Worm (Caenorhabditis elegans) whole organism, early embryonic: ENCODE data around the gene srsx-14.

Experiments
- B0310.2 ChIP-seq: sonication (generic microtip); optimal IDR thresholded peaks from 2 replicates; lab custom pipeline; 2016; ENCODE audit warnings: mild to moderate bottlenecking, missing genetic modification characterization, missing compliant biosample characterization
- F13C5.2 ChIP-seq: sonication (generic microtip); optimal IDR thresholded peaks from 2 replicates; lab custom pipeline; 2017; ENCODE audit warnings: mild to moderate bottlenecking, missing genetic modification characterization, inconsistent platforms, missing compliant biosample characterization
- aly-1 ChIP-seq: sonication (generic microtip); optimal IDR thresholded peaks from 2 replicates; lab custom pipeline; 2016; ENCODE audit warnings: missing genetic modification characterization, missing compliant biosample characterization
- ama-1 ChIP-seq: fragments of 150-350 bp; optimal IDR thresholded peaks from 2 replicates; lab custom pipeline; 2014
- ceh-13 ChIP-seq: fragments of 200-800 bp; sonication (Bioruptor generic); optimal IDR thresholded peaks from 2 replicates; lab custom pipeline; 2018; ENCODE audit warnings: mild to moderate bottlenecking, missing genetic modification characterization, missing compliant biosample characterization
- ceh-36 ChIP-seq: sonication (generic microtip); optimal IDR thresholded peaks from 2 replicates; lab custom pipeline; 2016; ENCODE audit warnings: missing genetic modification characterization, inconsistent platforms, missing compliant biosample characterization
- ets-7 ChIP-seq: sonication (generic microtip); optimal IDR thresholded peaks from 2 replicates; lab custom pipeline; 2016; ENCODE audit warnings: missing genotype, missing genetic modification characterization, missing compliant biosample characterization
- flt-1 ChIP-seq: fragments of 200-800 bp; sonication (Bioruptor generic); IDR thresholded peaks from 2 replicates; pipeline ENCODE4 v1.3.6; 2022; ENCODE audit warnings: missing genetic modification characterization, missing compliant biosample characterization
- hmbx-1 ChIP-seq: sonication (generic microtip); optimal IDR thresholded peaks from 2 replicates; lab custom pipeline; 2016; ENCODE audit warnings: mild to moderate bottlenecking, missing genetic modification characterization, missing compliant biosample characterization
- hmg-4 ChIP-seq: fragments of 200-800 bp; sonication (Bioruptor generic); optimal IDR thresholded peaks from 2 replicates; lab custom pipeline; 2018; ENCODE audit warnings: mild to moderate bottlenecking, missing genetic modification characterization, missing compliant biosample characterization
- hnd-1 ChIP-seq: sonication (generic microtip); optimal IDR thresholded peaks from 2 replicates; lab custom pipeline; 2016; ENCODE audit warnings: missing genetic modification characterization, missing compliant biosample characterization
- pes-1 ChIP-seq: fragments of 200-800 bp; sonication (Bioruptor generic); IDR thresholded peaks from 2 replicates; pipeline ENCODE4 v1.3.6; 2022; ENCODE audit warnings: missing genetic modification reagents, missing genetic modification characterization, missing compliant biosample characterization
- scrt-1 ChIP-seq: fragments of 200-800 bp; sonication (Bioruptor generic); IDR thresholded peaks from 2 replicates; pipeline ENCODE4 v1.3.6; 2022; ENCODE audit warnings: missing genetic modification characterization, missing compliant biosample characterization
- sea-1 ChIP-seq: fragments of 200-800 bp; sonication (Bioruptor generic); conservative IDR thresholded peaks from 2 replicates; pipeline ENCODE4 v1.3.6; 2022; ENCODE audit warnings: missing genetic modification characterization, missing compliant biosample characterization
- tbx-11 ChIP-seq: fragments of 200-800 bp; sonication (Bioruptor generic); IDR thresholded peaks from 2 replicates; pipeline ENCODE4 v1.3.6; 2022; ENCODE audit warnings: missing genetic modification characterization, missing compliant biosample characterization
- tbx-37 ChIP-seq: fragments of 200-800 bp; sonication (Bioruptor generic); conservative IDR thresholded peaks from 2 replicates; pipeline ENCODE4 v1.3.6; 2022; ENCODE audit warnings: missing genetic modification reagents, missing genetic modification characterization, missing compliant biosample characterization
- tra-4 ChIP-seq: sonication (generic microtip); optimal IDR thresholded peaks from 2 replicates; lab custom pipeline; 2017; ENCODE audit warnings: missing genetic modification characterization, missing compliant biosample characterization

srsx-14 gene

DNA sequence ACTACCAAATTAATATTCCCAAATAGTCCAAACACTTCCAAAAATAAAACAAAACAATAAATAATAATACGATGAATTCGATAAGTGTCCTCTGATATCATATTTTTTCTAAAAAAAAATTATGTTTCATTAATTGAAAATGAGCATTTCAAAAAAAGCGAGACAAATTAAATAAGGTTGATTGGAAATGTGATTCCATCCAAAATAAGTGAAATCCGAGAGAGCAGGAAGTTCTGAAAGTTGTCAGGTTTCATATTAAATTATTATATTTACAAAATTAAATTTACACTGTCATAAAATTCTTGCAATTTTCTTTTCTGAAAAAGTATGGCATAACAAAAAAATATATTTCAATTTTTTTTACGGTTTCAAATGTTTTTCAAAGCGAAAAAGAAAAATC lies at the start of gene srsx-14:
srsx-14 (minus strand) TSS at position 101 of the 400 bp plus-strand sequence.
- TF ChIP-seq hmg-4 (GFP tag; lab: Kevin White, UChicago) (no peak), flt-1 (no peak), ets-7 (no peak), B0310.2 (tag; lab: Kevin White, UChicago) (no peak), F13C5.2 (no peak), hmbx-1 (tag; lab: Kevin White, UChicago) (no peak), tra-4 (no peak), tbx-37 (GFP tag; lab: Robert Waterston, UW) (no peak), ama-1 (lab: Kevin White, UChicago) (no peak), hnd-1 (tag; lab: Kevin White, UChicago) (no peak), pes-1 (GFP tag; lab: Robert Waterston, UW) (no peak), ceh-13 (GFP tag; lab: Kevin White, UChicago) (no peak)

- TF ChIP-seq hnd-1 (tag; lab: Kevin White, UChicago) = no peak
- TF ChIP-seq aly-1 (tag; lab: Kevin White, UChicago) = no peak
- no peak for TF ChIP-seq pes-1 (GFP tag; lab: Robert Waterston, UW)
- no peak for TF ChIP-seq hmg-4 (GFP tag; lab: Kevin White, UChicago)
- no peak for TF ChIP-seq flt-1
- no peak for TF ChIP-seq ama-1 (lab: Kevin White, UChicago)
- TF ChIP-seq ceh-36 (tag; lab: Kevin White, UChicago) = no peak
- no peak for TF ChIP-seq scrt-1 (GFP tag; lab: Robert Waterston, UW)
- TF ChIP-seq ceh-13 (GFP tag; lab: Kevin White, UChicago) = no peak
- no peak for TF ChIP-seq ets-7
- no peak for TF ChIP-seq sea-1
- no peak for TF ChIP-seq tbx-11 (GFP tag; lab: Robert Waterston, UW)
- no peak for TF ChIP-seq tra-4
- TF ChIP-seq hmbx-1 (tag; lab: Kevin White, UChicago) = no peak
- TF ChIP-seq B0310.2 (tag; lab: Kevin White, UChicago) = no peak
- no peak for TF ChIP-seq tbx-37 (GFP tag; lab: Robert Waterston, UW)
- no peak for TF ChIP-seq F13C5.2
Observed at ce11 chrIV:5674435-5674834, 47.5 kb upstream of the srsx-14 start, which contains the start of gene srd-5. Gene srd-5 (minus strand): TSS chrIV:5674535.

ce11 chrIV:5671325-5671724 lies 44.4 kb upstream of the srsx-14 start:
- TF ChIP-seq F13C5.2 (no peak), tbx-11 (GFP tag; lab: Robert Waterston, UW) (no peak), scrt-1 (GFP tag; lab: Robert Waterston, UW) (no peak), ceh-13 (GFP tag; lab: Kevin White, UChicago) (no peak), pes-1 (GFP tag; lab: Robert Waterston, UW) (no peak), B0310.2 (tag; lab: Kevin White, UChicago) (no peak), aly-1 (tag; lab: Kevin White, UChicago) (no peak), ets-7 (no peak), hmg-4 (GFP tag; lab: Kevin White, UChicago) (no peak), ceh-36 (tag; lab: Kevin White, UChicago) (no peak), hnd-1 (tag; lab: Kevin White, UChicago) (no peak), tbx-37 (GFP tag; lab: Robert Waterston, UW) (no peak), ama-1 (lab: Kevin White, UChicago) (no peak), sea-1 (no peak)

DNA sequence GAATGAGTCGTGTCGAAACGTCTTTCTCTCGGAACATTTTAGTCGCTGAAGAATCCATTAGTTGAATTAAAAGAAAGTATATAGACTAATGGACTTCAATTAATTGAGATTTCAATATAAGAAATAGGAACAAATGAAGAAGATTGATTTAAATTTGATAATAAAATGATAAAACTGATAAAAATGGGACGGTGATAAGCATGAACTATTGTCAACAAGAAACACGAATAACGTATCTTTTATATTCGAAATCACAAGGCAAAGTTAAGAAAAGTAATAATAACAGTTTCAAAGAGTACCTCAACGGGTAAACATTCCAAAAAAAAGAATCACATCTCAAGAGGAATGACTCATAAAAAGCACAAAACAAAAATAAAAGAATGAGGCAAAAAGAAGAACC lies 42.5 kb upstream of the srsx-14 start, which contains the start of gene T19E7.6:
T19E7.6 (minus strand) TSS at position 45 of the 400 bp plus-strand sequence.
- TF ChIP-seq ets-7 (no peak), F13C5.2 (no peak), tra-4 (no peak), scrt-1 (GFP tag; lab: Robert Waterston, UW) (no peak), B0310.2 (tag; lab: Kevin White, UChicago) (no peak)

DNA sequence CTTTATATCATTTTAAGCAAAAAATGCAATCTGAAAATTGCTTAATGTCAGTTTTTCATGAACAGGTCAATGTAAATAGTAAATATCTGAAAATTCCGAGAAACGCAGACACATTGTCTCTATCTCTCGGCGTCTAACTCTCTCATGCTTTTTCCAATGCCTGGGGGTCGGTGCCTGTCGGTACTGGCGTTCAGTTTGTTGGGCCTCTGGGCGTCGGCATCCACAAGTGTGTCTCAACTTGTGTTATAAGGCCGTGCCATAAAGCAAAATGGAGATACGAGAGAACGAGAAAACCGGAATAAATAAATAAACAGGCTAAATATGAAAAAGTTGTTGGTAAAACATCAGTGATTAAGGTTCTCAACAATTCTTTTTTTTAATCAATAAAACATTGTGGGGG lies 40.2 kb upstream of the srsx-14 start:
- TF ChIP-seq aly-1 (tag; lab: Kevin White, UChicago) (no peak), ceh-13 (GFP tag; lab: Kevin White, UChicago) (no peak), flt-1 (no peak), ets-7 (no peak), tbx-37 (GFP tag; lab: Robert Waterston, UW) (no peak), ceh-36 (tag; lab: Kevin White, UChicago) (no peak), sea-1 (no peak), tra-4 (no peak), hmg-4 (GFP tag; lab: Kevin White, UChicago) (no peak), B0310.2 (tag; lab: Kevin White, UChicago) (no peak), F13C5.2 (no peak), ama-1 (lab: Kevin White, UChicago) (no peak), tbx-11 (GFP tag; lab: Robert Waterston, UW) (no peak), scrt-1 (GFP tag; lab: Robert Waterston, UW) (no peak), hmbx-1 (tag; lab: Kevin White, UChicago) (no peak), pes-1 (GFP tag; lab: Robert Waterston, UW) (no peak), hnd-1 (tag; lab: Kevin White, UChicago) (no peak)

ce11 chrIV:5666115-5667028 lies 39.4 kb upstream of the srsx-14 start:
- TF ChIP-seq hnd-1 (tag; lab: Kevin White, UChicago) = no peak
- TF ChIP-seq tra-4 = no peak
- TF ChIP-seq F13C5.2 = no peak
- no peak for TF ChIP-seq ceh-36 (tag; lab: Kevin White, UChicago)
- TF ChIP-seq pes-1 (GFP tag; lab: Robert Waterston, UW) = no peak
- TF ChIP-seq ceh-13 (GFP tag; lab: Kevin White, UChicago) = no peak
- TF ChIP-seq ets-7 = no peak
- no peak for TF ChIP-seq aly-1 (tag; lab: Kevin White, UChicago)
- TF ChIP-seq scrt-1 (GFP tag; lab: Robert Waterston, UW) = no peak
- no peak for TF ChIP-seq ama-1 (lab: Kevin White, UChicago)
- TF ChIP-seq tbx-11 (GFP tag; lab: Robert Waterston, UW) = no peak
- TF ChIP-seq flt-1 = no peak
- no peak for TF ChIP-seq B0310.2 (tag; lab: Kevin White, UChicago)
- TF ChIP-seq hmg-4 (GFP tag; lab: Kevin White, UChicago) = no peak
- no peak for TF ChIP-seq hmbx-1 (tag; lab: Kevin White, UChicago)
- TF ChIP-seq sea-1 = no peak
